Fruit fly (Drosophila melanogaster): ENCODE measurements around the gene Cdk5alpha.

DNA sequence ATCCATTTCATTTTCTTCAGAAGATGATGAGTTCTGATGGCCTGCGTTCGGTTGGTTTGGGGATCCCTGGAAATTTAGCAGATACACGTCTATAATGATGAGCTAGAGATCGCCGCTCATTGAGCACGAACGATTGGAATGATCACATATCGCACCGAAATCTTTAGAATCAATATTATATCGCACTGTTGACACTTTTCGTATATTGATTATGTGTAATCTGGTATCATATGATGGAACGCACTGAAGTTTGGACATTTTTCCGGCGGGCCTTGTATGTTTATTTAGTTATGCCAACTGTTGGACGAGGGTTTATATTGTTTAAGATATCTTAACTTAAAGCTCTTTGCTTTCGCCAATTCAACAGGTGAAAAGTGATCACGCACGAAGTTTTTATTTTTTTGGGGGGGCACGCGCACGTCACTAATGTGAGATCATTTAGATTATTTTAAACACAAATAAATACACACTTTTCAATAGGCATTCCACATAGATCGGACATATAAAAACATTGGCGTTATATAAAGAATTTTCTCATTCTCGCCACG, 10.4 kb upstream of the Cdk5alpha start:
- no peak for TF ChIP-seq CG7045 (GFP tag; optimal IDR thresholded peaks at IDR 0.05)
- TF ChIP-seq CG14711 (tag; optimal IDR thresholded peaks at IDR 0.05): peak; percentile 6
- no peak for TF ChIP-seq ovo (GFP tag; optimal IDR thresholded peaks at IDR 0.05)
- no peak for TF ChIP-seq CG5204 (GFP tag; optimal IDR thresholded peaks at IDR 0.05)
